Worm (Caenorhabditis elegans) whole organism, midembryonic: ENCODE data around the gene Y97E10AR.6.

Experiments used
- T22C8.4 ChIP-seq: fragments of 200-800 bp; sonication (Bioruptor generic); IDR thresholded peaks from 2 replicates; pipeline ENCODE4 v1.3.6; 2022; ENCODE audit warnings: missing genetic modification characterization, missing compliant biosample characterization
- cog-1 ChIP-seq: sonication (generic microtip); optimal IDR thresholded peaks from 2 replicates; lab custom pipeline; 2016; ENCODE audit warnings: missing genetic modification characterization, missing compliant biosample characterization
- flt-1 ChIP-seq: fragments of 200-800 bp; sonication (Bioruptor generic); IDR thresholded peaks from 2 replicates; pipeline ENCODE4 v1.3.6; 2022; ENCODE audit warnings: missing genetic modification characterization, missing compliant biosample characterization
- klf-2 ChIP-seq: fragments of 200-800 bp; sonication (Bioruptor generic); conservative IDR thresholded peaks from 2 replicates; pipeline ENCODE4 v1.3.6; 2022; ENCODE audit warnings: missing genetic modification reagents, missing genetic modification characterization, missing compliant biosample characterization
- med-1 ChIP-seq: sonication (generic microtip); optimal IDR thresholded peaks from 2 replicates; lab custom pipeline; 2017; ENCODE audit warnings: missing genetic modification characterization, mild to moderate bottlenecking, missing compliant biosample characterization, antibody characterized with exemption, missing genetic modification reagents; ENCODE audit not compliant: insufficient read depth
- ref-1 ChIP-seq: fragments of 200-800 bp; sonication (Bioruptor generic); conservative IDR thresholded peaks from 2 replicates; pipeline ENCODE4 v1.3.6; 2022; ENCODE audit warnings: missing genetic modification reagents, missing genetic modification characterization, missing compliant biosample characterization
- tab-1 ChIP-seq: fragments of 200-800 bp; sonication (Bioruptor generic); IDR thresholded peaks from 2 replicates; pipeline ENCODE4 v1.3.6; 2022; ENCODE audit warnings: missing genetic modification characterization, missing compliant biosample characterization
- ztf-23 ChIP-seq: fragments of 200-800 bp; sonication (Bioruptor generic); IDR thresholded peaks from 2 replicates; pipeline ENCODE4 v1.3.6; 2022; ENCODE audit warnings: missing genetic modification reagents, missing genetic modification characterization, missing compliant biosample characterization
- ztf-29 ChIP-seq: fragments of 200-800 bp; sonication (Bioruptor generic); IDR thresholded peaks from 2 replicates; pipeline ENCODE4 v1.3.6; 2022; ENCODE audit warnings: missing genetic modification reagents, missing genetic modification characterization, missing compliant biosample characterization

Gene Y97E10AR.6

ce11 chrV:8027429-8028142 is 13.8 kb upstream of the Y97E10AR.6 start:
- TF ChIP-seq cog-1 (tag; lab: Kevin White, UChicago) = no peak
- TF ChIP-seq ref-1 (GFP tag; lab: Robert Waterston, UW) = no peak
- TF ChIP-seq ztf-23 = no peak
- no peak for TF ChIP-seq med-1 (GFP tag; lab: Kevin White, UChicago)
- TF ChIP-seq flt-1 = no peak
- TF ChIP-seq klf-2 (GFP tag; lab: Robert Waterston, UW) = no peak
- no peak for TF ChIP-seq T22C8.4 (GFP tag; lab: Robert Waterston, UW)
- no peak for TF ChIP-seq ztf-29
- no peak for TF ChIP-seq tab-1 (GFP tag; lab: Robert Waterston, UW)

- TF ChIP-seq ztf-23 = no peak
- no peak for TF ChIP-seq T22C8.4 (GFP tag; lab: Robert Waterston, UW)
- TF ChIP-seq flt-1 = no peak
- no peak for TF ChIP-seq ref-1 (GFP tag; lab: Robert Waterston, UW)
- no peak for TF ChIP-seq ztf-29
- no peak for TF ChIP-seq cog-1 (tag; lab: Kevin White, UChicago)
- TF ChIP-seq tab-1 (GFP tag; lab: Robert Waterston, UW) = no peak
- TF ChIP-seq med-1 (GFP tag; lab: Kevin White, UChicago) = no peak
- no peak for TF ChIP-seq klf-2 (GFP tag; lab: Robert Waterston, UW)
These were observed 12.6 kb upstream of the Y97E10AR.6 start, which contains the start of gene F43H9.4 for ce11 chrV:8026343-8026742. TSS of gene F43H9.4 (plus strand) at chrV:8026708.

- no peak for TF ChIP-seq ref-1 (GFP tag; lab: Robert Waterston, UW)
- no peak for TF ChIP-seq med-1 (GFP tag; lab: Kevin White, UChicago)
- no peak for TF ChIP-seq ztf-29
- no peak for TF ChIP-seq klf-2 (GFP tag; lab: Robert Waterston, UW)
- TF ChIP-seq tab-1 (GFP tag; lab: Robert Waterston, UW) = no peak
- TF ChIP-seq flt-1 = no peak
- TF ChIP-seq T22C8.4 (GFP tag; lab: Robert Waterston, UW) = no peak
- no peak for TF ChIP-seq ztf-23
- TF ChIP-seq cog-1 (tag; lab: Kevin White, UChicago) = no peak
These were observed 11.5 kb upstream of the Y97E10AR.6 start for ce11 chrV:8025259-8025658.

- TF ChIP-seq tab-1 (GFP tag; lab: Robert Waterston, UW) (no peak), ztf-23 (no peak)
These were observed 11.0 kb upstream of the Y97E10AR.6 start, which contains the start of gene F43H9.3 for ce11 chrV:8024752-8025151. TSS of gene F43H9.3 (minus strand) at chrV:8024940.

- TF ChIP-seq ref-1 (GFP tag; lab: Robert Waterston, UW) (no peak), ztf-29 (no peak), flt-1 (no peak), cog-1 (tag; lab: Kevin White, UChicago) (no peak), ztf-23 (no peak), klf-2 (GFP tag; lab: Robert Waterston, UW) (no peak), T22C8.4 (GFP tag; lab: Robert Waterston, UW) (no peak), tab-1 (GFP tag; lab: Robert Waterston, UW) (no peak), med-1 (GFP tag; lab: Kevin White, UChicago) (no peak)
These were observed 8.3 kb upstream of the Y97E10AR.6 start, which contains the start of gene ech-3 for ce11 chrV:8022040-8022439. TSS of gene ech-3 (plus strand) at chrV:8022217.

ce11 chrV:8019783-8020182 is 6.0 kb upstream of the Y97E10AR.6 start:
- TF ChIP-seq tab-1 (GFP tag; lab: Robert Waterston, UW) = no peak
- no peak for TF ChIP-seq flt-1
- TF ChIP-seq med-1 (GFP tag; lab: Kevin White, UChicago) = no peak
- no peak for TF ChIP-seq T22C8.4 (GFP tag; lab: Robert Waterston, UW)
- no peak for TF ChIP-seq cog-1 (tag; lab: Kevin White, UChicago)
- TF ChIP-seq klf-2 (GFP tag; lab: Robert Waterston, UW) = no peak
- TF ChIP-seq ztf-23 = no peak
- TF ChIP-seq ref-1 (GFP tag; lab: Robert Waterston, UW) = no peak
- no peak for TF ChIP-seq ztf-29

ce11 chrV:8018919-8019318 is 5.2 kb upstream of the Y97E10AR.6 start:
- TF ChIP-seq flt-1 = no peak
- no peak for TF ChIP-seq T22C8.4 (GFP tag; lab: Robert Waterston, UW)
- no peak for TF ChIP-seq ztf-23
- TF ChIP-seq cog-1 (tag; lab: Kevin White, UChicago) = no peak
- no peak for TF ChIP-seq ztf-29

ce11 chrV:8017924-8018323 is 4.2 kb upstream of the Y97E10AR.6 start:
- TF ChIP-seq ztf-23 (no peak), flt-1 (no peak), tab-1 (GFP tag; lab: Robert Waterston, UW) (no peak), ref-1 (GFP tag; lab: Robert Waterston, UW) (no peak), cog-1 (tag; lab: Kevin White, UChicago) (no peak), ztf-29 (no peak), med-1 (GFP tag; lab: Kevin White, UChicago) (no peak), klf-2 (GFP tag; lab: Robert Waterston, UW) (no peak)

ce11 chrV:8016928-8017327 is 3.2 kb upstream of the Y97E10AR.6 start, which contains the start of gene sptl-2:
TSS of gene sptl-2 (plus strand) at chrV:8017207.
- TF ChIP-seq ztf-29 (no peak), flt-1 (no peak), T22C8.4 (GFP tag; lab: Robert Waterston, UW) (no peak), cog-1 (tag; lab: Kevin White, UChicago) (no peak), ztf-23 (no peak), klf-2 (GFP tag; lab: Robert Waterston, UW) (no peak), tab-1 (GFP tag; lab: Robert Waterston, UW) (no peak), ref-1 (GFP tag; lab: Robert Waterston, UW) (no peak), med-1 (GFP tag; lab: Kevin White, UChicago) (no peak)

- TF ChIP-seq klf-2 (GFP tag; lab: Robert Waterston, UW) (no peak), ztf-23 (no peak), cog-1 (tag; lab: Kevin White, UChicago) (no peak), med-1 (GFP tag; lab: Kevin White, UChicago) (no peak), tab-1 (GFP tag; lab: Robert Waterston, UW) (no peak), ref-1 (GFP tag; lab: Robert Waterston, UW) (no peak), flt-1 (no peak), ztf-29 (no peak), T22C8.4 (GFP tag; lab: Robert Waterston, UW) (no peak)
These were observed 1.7 kb downstream of the Y97E10AR.6 start, which contains the start of gene rpb-9 for ce11 chrV:8012032-8012431. TSS of gene rpb-9 (minus strand) at chrV:8012345.
